Fruit fly (Drosophila melanogaster): ENCODE data around the gene rtp.
A peak's percentile ranks its signal among the peaks of the same experiment; 100 is the strongest.

rtp gene

dm6 chr3R:5256462-5257146, 19.5 kb upstream of the rtp start, which contains the start of the genes Enoph and Hph (continued):
- TF ChIP-seq CG9609 (GFP tag; optimal IDR thresholded peaks at IDR 0.05) (peak; percentile 59), CG15514 (GFP tag; optimal IDR thresholded peaks at IDR 0.05) (peak; percentile 94), Lhr (GFP tag; optimal IDR thresholded peaks at IDR 0.05) (peak; percentile 7), Dip2 (GFP tag; IDR thresholded peaks at IDR 0.05) (no peak), NfI (GFP tag; optimal IDR thresholded peaks at IDR 0.05) (peak; percentile 40), CG6254 (GFP tag; optimal IDR thresholded peaks at IDR 0.05) (peak; percentile 32), zen2 (GFP tag; IDR thresholded peaks at IDR 0.05; ENCODE audit: partially characterized antibody) (peak; percentile 39; the same call in 1 of the 3 replicates), ttk (GFP tag; IDR thresholded peaks at IDR 0.05) (no peak; the same call in 1 of the 2 replicates), Scr (GFP tag; IDR thresholded peaks at IDR 0.05; ENCODE audit: partially characterized antibody) (peak; percentile 84), yki (optimal IDR thresholded peaks at IDR 0.05) (no peak), exex (tag; optimal IDR thresholded peaks at IDR 0.05) (peak; percentile 11), Bgb (GFP tag; IDR thresholded peaks at IDR 0.05; ENCODE audit: partially characterized antibody) (peak; percentile 67), Deaf1 (tag; optimal IDR thresholded peaks at IDR 0.05) (peak; percentile 22), Dad (GFP tag; optimal IDR thresholded peaks at IDR 0.05) (peak; percentile 31), CG32772 (GFP tag; IDR thresholded peaks at IDR 0.05) (peak; percentile 27; the same call in 1 of the 2 replicates), ham (GFP tag; IDR thresholded peaks at IDR 0.05) (no peak), Aef1 (GFP tag; IDR thresholded peaks at IDR 0.05) (peak; percentile 55; the same call in 2 of the 3 replicates), CG8924 (tag; optimal IDR thresholded peaks at IDR 0.05) (peak; percentile 55), CG17359 (tag; optimal IDR thresholded peaks at IDR 0.05) (peak; percentile 58), CG10543 (GFP tag; optimal IDR thresholded peaks at IDR 0.05) (peak; percentile 75), dan (GFP tag; IDR thresholded peaks at IDR 0.05) (no peak), CG7839 (tag; optimal IDR thresholded peaks at IDR 0.05) (peak; percentile 62), sisA (GFP tag; IDR thresholded peaks at IDR 0.05) (peak; percentile 41), Meics (GFP tag; optimal IDR thresholded peaks at IDR 0.05) (peak; percentile 61), CG2129 (GFP tag; IDR thresholded peaks at IDR 0.05; ENCODE audit: partially characterized antibody) (peak; percentile 44), HmgD (GFP tag; optimal IDR thresholded peaks at IDR 0.05) (peak; percentile 42), CHES-1-like (GFP tag; optimal IDR thresholded peaks at IDR 0.05) (peak; percentile 68), CG17186 (GFP tag; optimal IDR thresholded peaks at IDR 0.05) (peak; percentile 13), crol (GFP tag; IDR thresholded peaks at IDR 0.05) (no peak), bsh (GFP tag; optimal IDR thresholded peaks at IDR 0.05) (peak in 1 of 2 experiments; percentile 39), CG10979 (tag; optimal IDR thresholded peaks at IDR 0.05) (peak; percentile 52), vnd (GFP tag; IDR thresholded peaks at IDR 0.05; ENCODE audit: partially characterized antibody) (peak; percentile 80), Sry-β (GFP tag; optimal IDR thresholded peaks at IDR 0.05) (peak; percentile 46), Hr78 (GFP tag; optimal IDR thresholded peaks at IDR 0.05) (no peak), kni (GFP tag; optimal IDR thresholded peaks at IDR 0.05) (no peak), CG15073 (GFP tag; optimal IDR thresholded peaks at IDR 0.05) (no peak), nom (GFP tag; optimal IDR thresholded peaks at IDR 0.05) (no peak), CG13123 (GFP tag; optimal IDR thresholded peaks at IDR 0.05) (no peak), CG5180 (GFP tag; optimal IDR thresholded peaks at IDR 0.05) (peak; percentile 30), ATbp (GFP tag; optimal IDR thresholded peaks at IDR 0.05) (no peak), wor (GFP tag; IDR thresholded peaks at IDR 0.05) (peak; percentile 36; the same call in 1 of the 2 replicates), dimm (GFP tag; IDR thresholded peaks at IDR 0.05) (no peak), Fer3 (tag; optimal IDR thresholded peaks at IDR 0.05) (peak; percentile 41), CG2202 (tag; optimal IDR thresholded peaks at IDR 0.05) (no peak), CG31388 (GFP tag; optimal IDR thresholded peaks at IDR 0.05) (no peak), CG2199 (GFP tag; IDR thresholded peaks at IDR 0.05) (no peak), Awh (GFP tag; IDR thresholded peaks at IDR 0.05) (0 out of 2 replicates have a peak, but pooled peaks have one; percentile 29), p53 (GFP tag; optimal IDR thresholded peaks at IDR 0.05) (peak; percentile 5)
